Fruit fly (Drosophila melanogaster) whole organism, embryonic: Measurements from ENCODE around the gene CG14342.

Experiments
- Adf1 ChIP-seq: fragments of 200-800 bp; sonication (Bioruptor generic); IDR thresholded peaks from 2 replicates; pipeline ENCODE4 v1.3.6; 2022; ENCODE audit warnings: missing biosample characterization, missing genetic modification characterization
- Antp ChIP-seq: fragments of 200-800 bp; sonication (Bioruptor generic); optimal IDR thresholded peaks from 3 replicates; lab custom pipeline; 2016; ENCODE audit warnings: missing biosample characterization, missing genetic modification characterization
- Asciz ChIP-seq: fragments of 200-800 bp; sonication (Bioruptor generic); optimal IDR thresholded peaks from 2 replicates; lab custom pipeline; 2017; ENCODE audit warnings: missing biosample characterization, mild to moderate bottlenecking, missing genetic modification characterization, missing genetic modification reagents
- B-H1 ChIP-seq: fragments of 200-800 bp; sonication (Bioruptor generic); IDR thresholded peaks from 3 replicates; pipeline ENCODE4 v1.3.6; 2022; ENCODE audit warnings: missing biosample characterization, missing genetic modification characterization
- CG10321 ChIP-seq: fragments of 200-800 bp; sonication (Bioruptor generic); IDR thresholded peaks from 2 replicates; pipeline ENCODE4 v1.3.6; 2022; ENCODE audit warnings: missing biosample characterization, missing genetic modification characterization
- CG11085 ChIP-seq: fragments of 200-800 bp; sonication (Bioruptor generic); IDR thresholded peaks from 2 replicates; pipeline ENCODE4 v1.3.6; 2022; ENCODE audit warnings: missing biosample characterization, missing genetic modification characterization
- CG14441 ChIP-seq: fragments of 200-800 bp; sonication (Bioruptor generic); IDR thresholded peaks from 2 replicates; pipeline ENCODE4 v1.3.6; 2022; ENCODE audit warnings: missing biosample characterization, missing genetic modification characterization
- CG15514 ChIP-seq: fragments of 200-800 bp; sonication (Bioruptor generic); optimal IDR thresholded peaks from 3 replicates; lab custom pipeline; 2017; ENCODE audit warnings: missing biosample characterization, missing genetic modification characterization, mild to moderate bottlenecking, moderate library complexity, missing genetic modification reagents
- CG1602 ChIP-seq: fragments of 200-800 bp; sonication (Bioruptor generic); optimal IDR thresholded peaks from 3 replicates; lab custom pipeline; 2016; ENCODE audit warnings: missing biosample characterization, missing genetic modification characterization
- CG17359 ChIP-seq: fragments of 200-800 bp; sonication (Bioruptor generic); optimal IDR thresholded peaks from 3 replicates; lab custom pipeline; 2018; ENCODE audit warnings: missing biosample characterization, mild to moderate bottlenecking, missing genetic modification characterization, moderate library complexity
- CG31365 ChIP-seq: fragments of 200-800 bp; sonication (Bioruptor generic); optimal IDR thresholded peaks from 2 replicates; lab custom pipeline; 2018; ENCODE audit warnings: missing biosample characterization, mild to moderate bottlenecking, missing genetic modification characterization
- CG3163 ChIP-seq: fragments of 200-800 bp; sonication (Bioruptor generic); optimal IDR thresholded peaks from 3 replicates; lab custom pipeline; 2016; ENCODE audit warnings: missing biosample characterization, missing genetic modification characterization
- CG32772 ChIP-seq: fragments of 200-800 bp; sonication (Bioruptor generic); IDR thresholded peaks from 2 replicates; pipeline ENCODE4 v1.3.6; 2022; ENCODE audit warnings: missing biosample characterization, missing genetic modification characterization
- CG34422 ChIP-seq: fragments of 200-800 bp; sonication (Bioruptor generic); IDR thresholded peaks from 3 replicates; pipeline ENCODE4 v1.3.6; 2022; ENCODE audit warnings: missing biosample characterization, missing genetic modification characterization
- CG42726 ChIP-seq: fragments of 200-800 bp; sonication (Bioruptor generic); IDR thresholded peaks from 2 replicates; pipeline ENCODE4 v1.3.6; 2022; ENCODE audit warnings: missing biosample characterization, missing genetic modification characterization; ENCODE audit not compliant: partially characterized antibody
- CG4730 ChIP-seq: fragments of 200-800 bp; sonication (Bioruptor generic); IDR thresholded peaks from 2 replicates; pipeline ENCODE4 v1.3.6; 2022; ENCODE audit warnings: missing biosample characterization, missing genetic modification characterization
- CG6654 ChIP-seq: fragments of 200-800 bp; sonication (Bioruptor generic); optimal IDR thresholded peaks from 2 replicates; lab custom pipeline; 2017; ENCODE audit warnings: missing biosample characterization, mild to moderate bottlenecking, missing genetic modification characterization
- CG6689 ChIP-seq: fragments of 200-800 bp; sonication (Bioruptor generic); IDR thresholded peaks from 2 replicates; pipeline ENCODE4 v1.3.6; 2022; ENCODE audit warnings: missing biosample characterization, missing genetic modification characterization
- CG6813 ChIP-seq: fragments of 200-800 bp; sonication (Bioruptor generic); optimal IDR thresholded peaks from 2 replicates; lab custom pipeline; 2017; ENCODE audit warnings: missing biosample characterization, missing genetic modification characterization, mild to moderate bottlenecking, moderate library complexity, missing genetic modification reagents
- CG7928 ChIP-seq: fragments of 200-800 bp; sonication (Bioruptor generic); optimal IDR thresholded peaks from 2 replicates; lab custom pipeline; 2017; ENCODE audit warnings: missing biosample characterization, mild to moderate bottlenecking, missing genetic modification characterization
- CG7963 ChIP-seq: fragments of 200-800 bp; sonication (Bioruptor generic); IDR thresholded peaks from 3 replicates; pipeline ENCODE4 v1.3.6; 2022; ENCODE audit warnings: missing biosample characterization, missing genetic modification characterization; ENCODE audit not compliant: partially characterized antibody
- CG8359 ChIP-seq: fragments of 200-800 bp; sonication (Bioruptor generic); optimal IDR thresholded peaks from 2 replicates; lab custom pipeline; 2017; ENCODE audit warnings: missing biosample characterization, mild to moderate bottlenecking, missing genetic modification characterization, borderline replicate concordance
- CG8924 ChIP-seq: fragments of 200-800 bp; optimal IDR thresholded peaks from 3 replicates; lab custom pipeline; 2019; ENCODE audit warnings: missing biosample characterization, mild to moderate bottlenecking, missing genetic modification characterization, moderate library complexity
- CG9876 ChIP-seq: fragments of 200-800 bp; sonication (Bioruptor generic); optimal IDR thresholded peaks from 2 replicates; lab custom pipeline; 2016; ENCODE audit warnings: missing biosample characterization, missing genetic modification characterization
- Dip2 ChIP-seq: fragments of 200-800 bp; sonication (Bioruptor generic); IDR thresholded peaks from 2 replicates; pipeline ENCODE4 v1.3.6; 2022; ENCODE audit warnings: missing biosample characterization, missing genetic modification characterization
- Dll ChIP-seq: fragments of 200-800 bp; sonication (Bioruptor generic); IDR thresholded peaks from 4 replicates; pipeline ENCODE4 v1.3.6; 2022; ENCODE audit warnings: missing biosample characterization, missing genetic modification characterization; ENCODE audit not compliant: partially characterized antibody
- Ets65A ChIP-seq: fragments of 200-800 bp; sonication (Bioruptor generic); peaks from one replicate; lab custom pipeline; 2016; ENCODE audit warnings: missing biosample characterization, missing genetic modification characterization
- HmgD ChIP-seq: fragments of 200-800 bp; sonication (Bioruptor generic); optimal IDR thresholded peaks from 3 replicates; lab custom pipeline; 2016; ENCODE audit warnings: missing biosample characterization, missing genetic modification characterization
- Max ChIP-seq: fragments of 200-800 bp; sonication (Bioruptor generic); optimal IDR thresholded peaks from 2 replicates; lab custom pipeline; 2016; ENCODE audit warnings: missing biosample characterization, mild to moderate bottlenecking, missing genetic modification characterization
- NK7.1 ChIP-seq: fragments of 200-800 bp; sonication (Bioruptor generic); optimal IDR thresholded peaks from 3 replicates; lab custom pipeline; 2016; ENCODE audit warnings: missing biosample characterization, missing genetic modification characterization
- Nf-YA ChIP-seq: fragments of 200-800 bp; sonication (Bioruptor generic); IDR thresholded peaks from 2 replicates; pipeline ENCODE4 v1.3.6; 2022; ENCODE audit warnings: missing biosample characterization, missing genetic modification characterization
- Ravus ChIP-seq: fragments of 200-800 bp; sonication (Bioruptor generic); IDR thresholded peaks from 2 replicates; pipeline ENCODE4 v1.3.6; 2022; ENCODE audit warnings: missing biosample characterization, missing genetic modification characterization
- Sox100B ChIP-seq: fragments of 200-800 bp; sonication (Bioruptor generic); optimal IDR thresholded peaks from 3 replicates; lab custom pipeline; 2018; ENCODE audit warnings: missing biosample characterization, mild to moderate bottlenecking, missing genetic modification characterization
- Tbp ChIP-seq: fragments of >200 bp; optimal IDR thresholded peaks from 2 replicates; lab custom pipeline; 2018; ENCODE audit warnings: missing biosample characterization, missing genetic modification characterization
- aop ChIP-seq: fragments of 200-800 bp; sonication (Bioruptor generic); IDR thresholded peaks from 2 replicates; pipeline ENCODE4 v1.3.6; 2022; ENCODE audit warnings: missing biosample characterization, missing genetic modification characterization
- ara ChIP-seq: fragments of 200-800 bp; sonication (Bioruptor generic); IDR thresholded peaks from 2 replicates; pipeline ENCODE4 v1.3.6; 2022; ENCODE audit warnings: missing biosample characterization, missing genetic modification characterization
- bcd ChIP-seq: fragments of 200-800 bp; sonication (Bioruptor generic); optimal IDR thresholded peaks from 2 replicates; lab custom pipeline; 2017; ENCODE audit warnings: missing biosample characterization, mild to moderate bottlenecking, missing genetic modification characterization
- br ChIP-seq: fragments of >200 bp; optimal IDR thresholded peaks from 2 replicates; lab custom pipeline; 2017
- chn ChIP-seq: fragments of 200-800 bp; sonication (Bioruptor generic); optimal IDR thresholded peaks from 2 replicates; lab custom pipeline; 2016; ENCODE audit warnings: missing biosample characterization, missing genetic modification characterization
- ems ChIP-seq: fragments of 200-800 bp; sonication (Bioruptor generic); optimal IDR thresholded peaks from 3 replicates; lab custom pipeline; 2016; ENCODE audit warnings: missing biosample characterization, missing genetic modification characterization
- hb ChIP-seq: fragments of 200-800 bp; sonication (Bioruptor generic); IDR thresholded peaks from 3 replicates; pipeline ENCODE4 v1.3.6; 2022; ENCODE audit warnings: missing biosample characterization, missing genetic modification characterization; ENCODE audit not compliant: partially characterized antibody
- hkb ChIP-seq, 2 experiments: fragments of 200-800 bp in 1 of 2; fragments of >200 bp in 1 of 2; sonication (Bioruptor generic) in 1 of 2; IDR thresholded peaks in 1 of 2; optimal IDR thresholded peaks in 1 of 2; 2 replicates each; pipeline versions ENCODE4 v1.3.6 to Lab custom; 2017 to 2022; ENCODE audit warnings: missing biosample characterization in 1 of 2, missing genetic modification characterization in 1 of 2
- nmo ChIP-seq: fragments of 200-800 bp; sonication (Bioruptor generic); optimal IDR thresholded peaks from 2 replicates; lab custom pipeline; 2018; ENCODE audit warnings: missing biosample characterization, mild to moderate bottlenecking, missing genetic modification characterization, moderate library complexity
- peb ChIP-seq: fragments of 200-800 bp; sonication (Bioruptor generic); IDR thresholded peaks from 2 replicates; pipeline ENCODE4 v1.3.6; 2022; ENCODE audit warnings: missing biosample characterization, missing genetic modification characterization
- phol ChIP-seq: fragments of 200-800 bp; sonication (Bioruptor generic); optimal IDR thresholded peaks from 3 replicates; lab custom pipeline; 2018; ENCODE audit warnings: missing biosample characterization, mild to moderate bottlenecking, missing genetic modification characterization, moderate library complexity
- pum ChIP-seq: fragments of 200-800 bp; sonication (Bioruptor generic); optimal IDR thresholded peaks from 2 replicates; lab custom pipeline; 2016; ENCODE audit warnings: missing biosample characterization, missing genetic modification characterization
- row ChIP-seq: fragments of 200-800 bp; sonication (Bioruptor generic); IDR thresholded peaks from 3 replicates; pipeline ENCODE4 v1.3.6; 2022; ENCODE audit warnings: missing biosample characterization, missing genetic modification characterization
- slbo ChIP-seq: fragments of 200-800 bp; sonication (Bioruptor generic); IDR thresholded peaks from 2 replicates; pipeline ENCODE4 v1.3.6; 2022; ENCODE audit warnings: missing biosample characterization, missing genetic modification characterization
- sob ChIP-seq: fragments of 200-800 bp; sonication (Bioruptor generic); IDR thresholded peaks from 2 replicates; pipeline ENCODE4 v1.3.6; 2022; ENCODE audit warnings: missing biosample characterization, missing genetic modification characterization
- twi ChIP-seq: fragments of 200-800 bp; optimal IDR thresholded peaks from 2 replicates; lab custom pipeline; 2019; ENCODE audit warnings: missing biosample characterization, mild to moderate bottlenecking, missing genetic modification characterization, moderate library complexity
- vvl ChIP-seq: fragments of 200-800 bp; sonication (Bioruptor generic); IDR thresholded peaks from 2 replicates; pipeline ENCODE4 v1.3.6; 2022; ENCODE audit warnings: missing biosample characterization, missing genetic modification characterization
- yki ChIP-seq: fragments of >200 bp; optimal IDR thresholded peaks from 3 replicates; lab custom pipeline; 2018

The CG14342 gene

dm6 chr2L:1230691-1231090, 26.7 kb downstream of the CG14342 start (continued):
- no peak for TF ChIP-seq CG7928 (GFP tag; lab: Kevin White, UChicago)
- TF ChIP-seq CG17359 (tag; lab: Kevin White, UChicago) = peak; percentile 37
- TF ChIP-seq Nf-YA (GFP tag; lab: Robert Waterston, UW) = peak; percentile 24; the same call in 1 of the 2 replicates
- peak; percentile 32; the same call in 1 of the 2 replicates for TF ChIP-seq CG6689 (GFP tag; lab: Robert Waterston, UW)
- TF ChIP-seq CG42726 (GFP tag; lab: Robert Waterston, UW) = no peak
- TF ChIP-seq CG1602 (GFP tag; lab: Kevin White, UChicago) = no peak
- peak; percentile 57 for TF ChIP-seq row (GFP tag; lab: Robert Waterston, UW)
- TF ChIP-seq Tbp (GFP tag; lab: Kevin White, UChicago) = no peak
- no peak for TF ChIP-seq Ravus (GFP tag; lab: Robert Waterston, UW)
- TF ChIP-seq CG34422 = no peak
- TF ChIP-seq CG8359 = no peak
- no peak for TF ChIP-seq CG11085
- TF ChIP-seq CG8924 = peak; percentile 8
- TF ChIP-seq br (lab: Kevin White, UChicago) = no peak
- no peak for TF ChIP-seq CG9876 (GFP tag; lab: Kevin White, UChicago)
- no peak for TF ChIP-seq CG10321
- TF ChIP-seq Dll (GFP tag; lab: Robert Waterston, UW) = no peak
- TF ChIP-seq hkb (optimal IDR thresholded peaks at IDR 0.05; lab: Kevin White, UChicago) = no peak
- peak; percentile 68 for TF ChIP-seq hkb (GFP tag; IDR thresholded peaks at IDR 0.05; lab: Robert Waterston, UW)
- TF ChIP-seq CG14441 (GFP tag; lab: Robert Waterston, UW) = peak; percentile 25; the same call in 1 of the 2 replicates
- TF ChIP-seq CG7963 (GFP tag; lab: Robert Waterston, UW) = no peak
- no peak for TF ChIP-seq pum (GFP tag; lab: Kevin White, UChicago)
- no peak for TF ChIP-seq Max (GFP tag; lab: Kevin White, UChicago)
- TF ChIP-seq hb (GFP tag; lab: Robert Waterston, UW) = no peak
- no peak for TF ChIP-seq aop
- TF ChIP-seq bcd = peak; percentile 44
- TF ChIP-seq CG32772 (GFP tag; lab: Robert Waterston, UW) = no peak
- no peak for TF ChIP-seq NK7.1
- TF ChIP-seq ara (GFP tag; lab: Robert Waterston, UW) = no peak
- no peak; the same call in 1 of the 2 replicates for TF ChIP-seq slbo (GFP tag; lab: Robert Waterston, UW)
- TF ChIP-seq Ets65A (GFP tag; lab: Kevin White, UChicago) = no peak
- TF ChIP-seq CG3163 (GFP tag; lab: Kevin White, UChicago) = no peak
- peak; percentile 47; the same call in 1 of the 2 replicates for TF ChIP-seq vvl (GFP tag; lab: Robert Waterston, UW)
- TF ChIP-seq Antp (GFP tag; lab: Kevin White, UChicago) = no peak
- TF ChIP-seq HmgD (GFP tag; lab: Kevin White, UChicago) = no peak
- no peak for TF ChIP-seq twi
- no peak for TF ChIP-seq Sox100B
- no peak for TF ChIP-seq CG31365 (tag; lab: Kevin White, UChicago)
- TF ChIP-seq phol (tag; lab: Kevin White, UChicago) = peak; percentile 16
- TF ChIP-seq Dip2 (GFP tag; lab: Robert Waterston, UW) = no peak
- no peak for TF ChIP-seq CG6654 (GFP tag; lab: Kevin White, UChicago)
- peak; percentile 18 for TF ChIP-seq nmo (GFP tag; lab: Kevin White, UChicago)
- TF ChIP-seq ems (GFP tag; lab: Kevin White, UChicago) = no peak
- no peak for TF ChIP-seq Adf1 (GFP tag; lab: Robert Waterston, UW)
- TF ChIP-seq CG6813 (GFP tag; lab: Kevin White, UChicago) = peak; percentile 13
- no peak for TF ChIP-seq peb (GFP tag; lab: Robert Waterston, UW)
- no peak for TF ChIP-seq B-H1 (GFP tag; lab: Robert Waterston, UW)
- no peak for TF ChIP-seq CG4730 (GFP tag; lab: Robert Waterston, UW)
- TF ChIP-seq Asciz (GFP tag; lab: Kevin White, UChicago) = no peak
- no peak for TF ChIP-seq chn (GFP tag; lab: Kevin White, UChicago)
- 0 out of 2 replicates have a peak, but pooled peaks have one; percentile 14 for TF ChIP-seq sob
- TF ChIP-seq yki = no peak
- TF ChIP-seq CG15514 (GFP tag; lab: Kevin White, UChicago) = peak; percentile 36
